Fruit fly (Drosophila melanogaster) whole organism, embryonic: Measurements from ENCODE around the gene CG9297.

ENCODE experiments used
- Asciz ChIP-seq: fragments of 200-800 bp; sonication (Bioruptor generic); optimal IDR thresholded peaks from 2 replicates; lab custom pipeline; 2017; ENCODE audit warnings: missing biosample characterization, mild to moderate bottlenecking, missing genetic modification characterization, missing genetic modification reagents
- Atf3 ChIP-seq: fragments of 200-800 bp; sonication (Bioruptor generic); optimal IDR thresholded peaks from 3 replicates; lab custom pipeline; 2016; ENCODE audit warnings: missing biosample characterization, missing genetic modification characterization
- CG10147 ChIP-seq: fragments of 200-800 bp; sonication (Bioruptor generic); optimal IDR thresholded peaks from 2 replicates; lab custom pipeline; 2019; ENCODE audit warnings: missing biosample characterization, mild to moderate bottlenecking, missing genetic modification characterization, moderate library complexity
- CG10321 ChIP-seq: fragments of 200-800 bp; sonication (Bioruptor generic); IDR thresholded peaks from 2 replicates; pipeline ENCODE4 v1.3.6; 2022; ENCODE audit warnings: missing biosample characterization, missing genetic modification characterization
- CG11560 ChIP-seq: fragments of 200-800 bp; sonication (Bioruptor generic); IDR thresholded peaks from 3 replicates; pipeline ENCODE4 v1.3.6; 2022; ENCODE audit warnings: missing biosample characterization, missing genetic modification characterization
- CG13296 ChIP-seq: fragments of 200-800 bp; sonication (Bioruptor generic); optimal IDR thresholded peaks from 3 replicates; lab custom pipeline; 2018; ENCODE audit warnings: missing biosample characterization, mild to moderate bottlenecking, missing genetic modification characterization
- CG14860 ChIP-seq: fragments of 200-800 bp; sonication (Bioruptor generic); IDR thresholded peaks from 3 replicates; pipeline ENCODE4 v1.3.6; 2022; ENCODE audit warnings: missing biosample characterization, missing genetic modification characterization; ENCODE audit not compliant: partially characterized antibody
- CG1603 ChIP-seq: fragments of 200-800 bp; sonication (Bioruptor generic); optimal IDR thresholded peaks from 2 replicates; lab custom pipeline; 2019; ENCODE audit warnings: missing biosample characterization, mild to moderate bottlenecking, missing genetic modification characterization, moderate library complexity
- CG18619 ChIP-seq: fragments of 200-800 bp; sonication (Bioruptor generic); optimal IDR thresholded peaks from 3 replicates; lab custom pipeline; 2017; ENCODE audit warnings: missing biosample characterization, mild to moderate bottlenecking, missing genetic modification characterization
- CG31365 ChIP-seq: fragments of 200-800 bp; sonication (Bioruptor generic); optimal IDR thresholded peaks from 2 replicates; lab custom pipeline; 2018; ENCODE audit warnings: missing biosample characterization, mild to moderate bottlenecking, missing genetic modification characterization
- CG3281 ChIP-seq: fragments of 200-800 bp; sonication (Bioruptor generic); optimal IDR thresholded peaks from 3 replicates; lab custom pipeline; 2017; ENCODE audit warnings: missing biosample characterization, mild to moderate bottlenecking, missing genetic modification characterization
- CG4707 ChIP-seq: fragments of 200-800 bp; sonication (Bioruptor generic); optimal IDR thresholded peaks from 2 replicates; lab custom pipeline; 2018; ENCODE audit warnings: missing biosample characterization, mild to moderate bottlenecking, missing genetic modification characterization, moderate library complexity
- CG5180 ChIP-seq: fragments of 200-800 bp; sonication (Bioruptor generic); optimal IDR thresholded peaks from 3 replicates; lab custom pipeline; 2017; ENCODE audit warnings: missing biosample characterization, missing genetic modification characterization, mild to moderate bottlenecking, moderate library complexity, missing genetic modification reagents
- CG5245 ChIP-seq: fragments of 200-800 bp; sonication (Bioruptor generic); optimal IDR thresholded peaks from 3 replicates; lab custom pipeline; 2016; ENCODE audit warnings: missing biosample characterization, missing genetic modification characterization
- CG6765 ChIP-seq: fragments of 200-800 bp; sonication (Bioruptor generic); optimal IDR thresholded peaks from 3 replicates; lab custom pipeline; 2017; ENCODE audit warnings: missing biosample characterization, mild to moderate bottlenecking, missing genetic modification characterization
- CG6813 ChIP-seq: fragments of 200-800 bp; sonication (Bioruptor generic); optimal IDR thresholded peaks from 2 replicates; lab custom pipeline; 2017; ENCODE audit warnings: missing biosample characterization, missing genetic modification characterization, mild to moderate bottlenecking, moderate library complexity, missing genetic modification reagents
- CG8944 ChIP-seq: fragments of 200-800 bp; sonication (Bioruptor generic); optimal IDR thresholded peaks from 3 replicates; lab custom pipeline; 2016; ENCODE audit warnings: missing biosample characterization, missing genetic modification characterization
- CG9727 ChIP-seq: fragments of 200-800 bp; sonication (Bioruptor generic); optimal IDR thresholded peaks from 3 replicates; lab custom pipeline; 2017; ENCODE audit warnings: missing biosample characterization, mild to moderate bottlenecking, missing genetic modification characterization
- CG9817 ChIP-seq: fragments of 200-800 bp; sonication (Bioruptor generic); optimal IDR thresholded peaks from 2 replicates; lab custom pipeline; 2018; ENCODE audit warnings: missing biosample characterization, mild to moderate bottlenecking, missing genetic modification characterization, moderate library complexity
- CoRest ChIP-seq: fragments of 200-800 bp; sonication (Bioruptor generic); optimal IDR thresholded peaks from 3 replicates; lab custom pipeline; 2018; ENCODE audit warnings: missing biosample characterization, mild to moderate bottlenecking, missing genetic modification characterization, moderate library complexity
- D19A ChIP-seq: fragments of 200-800 bp; optimal IDR thresholded peaks from 3 replicates; lab custom pipeline; 2019; ENCODE audit warnings: missing biosample characterization, mild to moderate bottlenecking, missing genetic modification characterization, moderate library complexity
- Dad ChIP-seq: fragments of 200-800 bp; sonication (Bioruptor generic); optimal IDR thresholded peaks from 3 replicates; lab custom pipeline; 2016; ENCODE audit warnings: missing biosample characterization, missing genetic modification characterization
- Deaf1 ChIP-seq: fragments of 200-800 bp; optimal IDR thresholded peaks from 3 replicates; lab custom pipeline; 2019; ENCODE audit warnings: missing biosample characterization, mild to moderate bottlenecking, missing genetic modification characterization, moderate library complexity
- ERR ChIP-seq: fragments of 200-800 bp; sonication (Bioruptor generic); optimal IDR thresholded peaks from 2 replicates; lab custom pipeline; 2016; ENCODE audit warnings: missing biosample characterization, missing genetic modification characterization
- Hey ChIP-seq: fragments of 200-800 bp; sonication (Bioruptor generic); optimal IDR thresholded peaks from 3 replicates; lab custom pipeline; 2018; ENCODE audit warnings: missing biosample characterization, mild to moderate bottlenecking, missing genetic modification characterization
- Meics ChIP-seq: fragments of 200-800 bp; sonication (Bioruptor generic); optimal IDR thresholded peaks from 2 replicates; lab custom pipeline; 2017; ENCODE audit warnings: missing biosample characterization, mild to moderate bottlenecking, missing genetic modification characterization
- NK7.1 ChIP-seq: fragments of 200-800 bp; sonication (Bioruptor generic); optimal IDR thresholded peaks from 3 replicates; lab custom pipeline; 2016; ENCODE audit warnings: missing biosample characterization, missing genetic modification characterization
- Six4 ChIP-seq: fragments of 200-800 bp; sonication (Bioruptor generic); optimal IDR thresholded peaks from 2 replicates; lab custom pipeline; 2016; ENCODE audit warnings: missing biosample characterization, missing genetic modification characterization
- TFAM ChIP-seq: fragments of 200-800 bp; sonication (Bioruptor generic); optimal IDR thresholded peaks from 2 replicates; lab custom pipeline; 2017; ENCODE audit warnings: missing biosample characterization, missing genetic modification characterization, inconsistent platforms
- al ChIP-seq: fragments of 200-800 bp; sonication (Bioruptor generic); IDR thresholded peaks from 2 replicates; pipeline ENCODE4 v1.3.6; 2022; ENCODE audit warnings: missing biosample characterization, missing genetic modification characterization
- da ChIP-seq: fragments of 200-800 bp; sonication (Bioruptor generic); optimal IDR thresholded peaks from 2 replicates; lab custom pipeline; 2016; ENCODE audit warnings: missing biosample characterization, missing genetic modification characterization
- ems ChIP-seq: fragments of 200-800 bp; sonication (Bioruptor generic); optimal IDR thresholded peaks from 3 replicates; lab custom pipeline; 2016; ENCODE audit warnings: missing biosample characterization, missing genetic modification characterization
- gce ChIP-seq: fragments of 200-800 bp; sonication (Bioruptor generic); IDR thresholded peaks from 3 replicates; pipeline ENCODE4 v1.3.6; 2022; ENCODE audit warnings: missing biosample characterization, missing genetic modification characterization
- ham ChIP-seq: fragments of 200-800 bp; sonication (Bioruptor generic); IDR thresholded peaks from 2 replicates; pipeline ENCODE4 v1.3.6; 2022; ENCODE audit warnings: missing biosample characterization, missing genetic modification characterization
- kni ChIP-seq: fragments of 200-800 bp; sonication (Bioruptor generic); optimal IDR thresholded peaks from 3 replicates; lab custom pipeline; 2017; ENCODE audit warnings: mild to moderate bottlenecking, missing biosample characterization, missing genetic modification reagents, missing genetic modification characterization
- lab ChIP-seq: fragments of 200-800 bp; sonication (Bioruptor generic); optimal IDR thresholded peaks from 3 replicates; lab custom pipeline; 2017; ENCODE audit warnings: missing biosample characterization, missing genetic modification characterization, mild to moderate bottlenecking, moderate library complexity, missing genetic modification reagents
- mam ChIP-seq: fragments of 200-800 bp; sonication (Bioruptor generic); optimal IDR thresholded peaks from 3 replicates; lab custom pipeline; 2016; ENCODE audit warnings: missing biosample characterization, missing genetic modification characterization
- nau ChIP-seq: fragments of 200-800 bp; sonication (Bioruptor generic); optimal IDR thresholded peaks from 3 replicates; lab custom pipeline; 2017; ENCODE audit warnings: missing biosample characterization, mild to moderate bottlenecking, missing genetic modification characterization, missing genetic modification reagents
- nerfin-1 ChIP-seq: fragments of 200-800 bp; sonication (Bioruptor generic); optimal IDR thresholded peaks from 3 replicates; lab custom pipeline; 2019; ENCODE audit warnings: missing biosample characterization, mild to moderate bottlenecking, missing genetic modification characterization, moderate library complexity
- nmo ChIP-seq: fragments of 200-800 bp; sonication (Bioruptor generic); optimal IDR thresholded peaks from 2 replicates; lab custom pipeline; 2018; ENCODE audit warnings: missing biosample characterization, mild to moderate bottlenecking, missing genetic modification characterization, moderate library complexity
- org-1 ChIP-seq: fragments of 200-800 bp; sonication (Bioruptor generic); optimal IDR thresholded peaks from 2 replicates; lab custom pipeline; 2017; ENCODE audit warnings: missing biosample characterization, missing genetic modification characterization
- pnt ChIP-seq: fragments of 200-800 bp; sonication (Bioruptor generic); optimal IDR thresholded peaks from 3 replicates; lab custom pipeline; 2016; ENCODE audit warnings: missing biosample characterization, missing genetic modification characterization
- pzg ChIP-seq: fragments of 200-800 bp; sonication (Bioruptor generic); optimal IDR thresholded peaks from 3 replicates; lab custom pipeline; 2018; ENCODE audit warnings: missing biosample characterization, mild to moderate bottlenecking, missing genetic modification characterization, moderate library complexity
- run ChIP-seq: fragments of 200-800 bp; sonication (Bioruptor generic); optimal IDR thresholded peaks from 3 replicates; lab custom pipeline; 2018; ENCODE audit warnings: missing biosample characterization, mild to moderate bottlenecking, missing genetic modification characterization
- sqz ChIP-seq: fragments of 200-800 bp; sonication (Bioruptor generic); optimal IDR thresholded peaks from 3 replicates; lab custom pipeline; 2018; ENCODE audit warnings: missing biosample characterization, mild to moderate bottlenecking, missing genetic modification characterization

Gene CG9297

dm6 chr3R:13789617-13790277 lies 18.5 kb downstream of the CG9297 start (continued):
- TF ChIP-seq CG1603 (tag; lab: Kevin White, UChicago) (no peak), kni (GFP tag; lab: Kevin White, UChicago) (peak; percentile 39)

dm6 chr3R:13790820-13791219 lies 19.5 kb downstream of the CG9297 start:
- no peak for TF ChIP-seq CG13296
- no peak for TF ChIP-seq TFAM (GFP tag; lab: Kevin White, UChicago)
- TF ChIP-seq CG8944 (GFP tag; lab: Kevin White, UChicago): no peak
- TF ChIP-seq nerfin-1 (tag; lab: Kevin White, UChicago): no peak
- TF ChIP-seq nau (GFP tag; lab: Kevin White, UChicago): no peak
- TF ChIP-seq ERR (GFP tag; lab: Kevin White, UChicago): no peak
- no peak for TF ChIP-seq CG9727
- TF ChIP-seq al: no peak
- TF ChIP-seq CG5245 (GFP tag; lab: Kevin White, UChicago): no peak
- TF ChIP-seq CG6813 (GFP tag; lab: Kevin White, UChicago): no peak
- TF ChIP-seq pnt (GFP tag; lab: Kevin White, UChicago): no peak
- no peak for TF ChIP-seq Dad (GFP tag; lab: Kevin White, UChicago)
- no peak for TF ChIP-seq CG5180 (GFP tag; lab: Kevin White, UChicago)
- no peak for TF ChIP-seq Hey (tag; lab: Kevin White, UChicago)

DNA sequence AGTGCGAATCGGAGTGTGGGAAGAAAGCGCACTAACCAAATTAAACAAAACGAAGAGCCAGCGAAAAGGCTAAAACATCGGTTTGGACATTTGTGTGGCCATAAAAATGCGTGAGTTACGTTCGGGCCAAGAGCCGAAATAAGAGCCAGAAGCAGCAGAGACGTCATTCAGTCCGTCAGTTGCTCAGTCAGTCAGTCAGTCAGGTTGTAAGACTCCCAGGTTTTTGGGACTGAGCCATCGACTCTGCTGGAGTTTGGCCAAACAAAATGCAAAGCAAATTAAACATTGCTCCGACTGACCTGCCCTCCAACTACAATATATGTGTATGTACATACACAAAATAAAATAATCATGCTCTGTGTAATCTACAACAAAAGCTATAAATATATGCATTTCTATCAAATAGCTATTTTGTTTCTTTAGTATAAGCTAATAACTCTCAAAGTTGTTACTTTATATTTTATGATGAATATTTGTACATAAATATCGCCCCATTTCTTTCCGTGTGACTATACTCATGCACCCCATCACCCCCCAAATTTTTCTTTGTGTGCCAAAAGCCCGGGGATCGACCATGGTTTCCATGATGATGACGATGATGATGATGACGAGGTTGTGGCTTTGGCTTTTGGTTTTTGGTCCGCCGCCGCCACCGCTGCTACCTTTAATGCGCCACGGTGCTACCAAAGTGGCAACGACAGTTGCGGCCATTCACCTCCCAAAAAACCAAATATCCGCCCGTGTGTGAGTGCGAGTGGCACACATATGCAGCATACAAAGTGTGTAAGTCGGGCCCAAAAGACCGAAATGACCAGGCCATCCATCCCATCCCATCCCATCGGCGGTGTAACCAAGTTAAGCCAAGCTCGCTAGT lies 22.0 kb downstream of the CG9297 start:
- no peak for TF ChIP-seq CG5245 (GFP tag; lab: Kevin White, UChicago)
- TF ChIP-seq CG3281 (GFP tag; lab: Kevin White, UChicago): no peak
- TF ChIP-seq CG10321 (GFP tag; lab: Robert Waterston, UW): no peak
- no peak for TF ChIP-seq mam (GFP tag; lab: Kevin White, UChicago)
- no peak for TF ChIP-seq ham (GFP tag; lab: Robert Waterston, UW)
- TF ChIP-seq org-1 (GFP tag; lab: Kevin White, UChicago): no peak
- TF ChIP-seq CG9817 (tag; lab: Kevin White, UChicago): no peak
- no peak for TF ChIP-seq gce (GFP tag; lab: Robert Waterston, UW)
- TF ChIP-seq Deaf1 (tag; lab: Kevin White, UChicago): no peak
- no peak for TF ChIP-seq CG6765 (GFP tag; lab: Kevin White, UChicago)
- TF ChIP-seq lab (GFP tag; lab: Kevin White, UChicago): no peak
- TF ChIP-seq CG10147 (GFP tag; lab: Kevin White, UChicago): no peak
- TF ChIP-seq ems: no peak
- peak; percentile 13 for TF ChIP-seq CoRest (tag; lab: Kevin White, UChicago)
- no peak for TF ChIP-seq Meics (GFP tag; lab: Kevin White, UChicago)
- no peak for TF ChIP-seq CG11560 (tag; lab: Robert Waterston, UW)
- TF ChIP-seq da: no peak
- no peak for TF ChIP-seq D19A (tag; lab: Kevin White, UChicago)
- TF ChIP-seq NK7.1: no peak
- no peak for TF ChIP-seq sqz (GFP tag; lab: Kevin White, UChicago)
- TF ChIP-seq run (tag; lab: Kevin White, UChicago): no peak
- TF ChIP-seq CG18619 (GFP tag; lab: Kevin White, UChicago): no peak
- TF ChIP-seq CG14860 (GFP tag; lab: Robert Waterston, UW): no peak
- no peak for TF ChIP-seq CG4707 (GFP tag; lab: Kevin White, UChicago)
- no peak for TF ChIP-seq pzg (GFP tag; lab: Kevin White, UChicago)
- no peak for TF ChIP-seq Atf3 (GFP tag; lab: Kevin White, UChicago)
- TF ChIP-seq Asciz (GFP tag; lab: Kevin White, UChicago): peak; percentile 10
- peak; percentile 70 for TF ChIP-seq nmo (GFP tag; lab: Kevin White, UChicago)
- TF ChIP-seq Six4 (GFP tag; lab: Kevin White, UChicago): no peak
- no peak for TF ChIP-seq CG31365 (tag; lab: Kevin White, UChicago)
